Fruit fly (Drosophila melanogaster): ENCODE data around the gene nuf.

- TF ChIP-seq rn (GFP tag; IDR thresholded peaks at IDR 0.05) = no peak
- no peak for TF ChIP-seq Ets98B (GFP tag; IDR thresholded peaks at IDR 0.05)
Observed at dm6 chr3L:14167917-14168316, 22.8 kb upstream of the nuf start.
